Fruit fly (Drosophila melanogaster) whole organism, larva: ENCODE results near the gene Gr22c.

Source experiments
- noc ChIP-seq: fragments of 200-800 bp; sonication (Bioruptor generic); optimal IDR thresholded peaks from 3 replicates; lab custom pipeline; 2019; ENCODE audit warnings: missing biosample characterization, mild to moderate bottlenecking, missing genetic modification characterization, moderate library complexity

The Gr22c gene

DNA sequence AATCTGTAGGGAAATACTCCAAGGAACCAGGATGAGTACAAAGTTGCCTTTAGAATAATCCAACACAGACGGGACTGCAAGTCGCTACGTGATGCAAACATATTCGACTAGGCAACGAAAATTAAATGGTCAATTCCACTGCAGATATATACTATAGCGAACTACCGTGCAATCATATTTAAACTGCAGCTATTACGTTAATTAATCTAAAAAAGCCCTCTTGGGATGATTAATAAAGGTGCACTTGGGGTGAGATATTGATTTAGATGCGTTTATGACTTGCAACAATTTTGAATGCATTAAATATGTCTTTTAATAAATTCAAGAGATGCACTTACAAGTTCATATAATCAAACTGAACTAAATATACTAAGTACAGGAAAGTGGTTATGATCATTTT, at the start of gene Gr22c:
TSS of gene Gr22c (minus strand) at position 101 of the 400 bp plus-strand sequence.
- TF ChIP-seq noc (tag; lab: Kevin White, UChicago): no peak

DNA sequence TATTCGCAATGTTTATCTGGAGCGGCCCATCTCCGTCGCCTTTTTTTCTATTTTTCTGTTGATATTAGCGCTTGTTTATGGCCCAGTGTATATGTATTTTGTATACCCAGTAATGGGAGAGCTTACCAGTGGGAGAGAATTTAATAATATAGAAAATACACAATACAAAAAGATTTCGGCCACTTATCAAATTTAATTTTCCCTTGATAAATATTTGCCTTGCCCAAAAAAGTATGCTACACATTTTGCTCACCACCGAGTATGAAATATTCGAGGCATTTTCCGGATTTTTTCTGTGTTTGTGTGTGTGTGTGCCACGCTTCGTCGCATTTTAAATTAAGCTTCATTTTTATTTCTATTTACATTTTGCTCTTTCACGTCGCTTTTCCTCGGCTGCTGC, 47.4 kb upstream of the Gr22c start:
- no peak for TF ChIP-seq noc (tag; lab: Kevin White, UChicago)

DNA sequence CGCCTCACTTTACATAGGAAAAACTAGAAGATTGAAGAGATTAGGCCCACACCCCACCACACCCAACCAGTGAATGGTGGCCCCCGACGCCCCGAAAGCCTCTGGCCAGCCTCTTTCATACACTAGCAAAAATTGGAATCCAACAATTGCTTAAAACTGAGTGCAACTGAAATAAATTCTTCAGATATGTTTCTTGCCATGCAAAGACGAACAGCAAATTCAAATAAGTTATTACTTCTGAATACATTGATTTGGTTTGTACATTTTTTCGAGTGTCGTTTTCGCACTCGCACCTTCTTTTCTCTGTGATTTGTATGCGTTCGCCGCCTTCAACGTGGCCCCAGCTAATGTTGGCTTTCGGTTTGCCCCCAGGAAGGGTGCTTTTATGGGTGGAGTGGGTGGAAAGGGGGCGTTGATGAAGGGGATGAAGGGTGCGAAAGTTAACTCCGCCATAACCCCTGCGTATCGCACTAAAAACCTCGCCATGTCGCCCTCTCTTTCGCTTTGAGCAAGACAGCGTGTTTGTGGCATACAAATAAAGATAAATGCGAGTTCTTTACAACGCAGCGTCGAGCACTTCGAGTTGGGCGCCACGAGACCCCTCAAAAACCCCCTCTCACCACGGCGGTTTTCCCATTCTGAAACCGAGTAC, 46.2 kb upstream of the Gr22c start:
- TF ChIP-seq noc (tag; lab: Kevin White, UChicago): no peak

DNA sequence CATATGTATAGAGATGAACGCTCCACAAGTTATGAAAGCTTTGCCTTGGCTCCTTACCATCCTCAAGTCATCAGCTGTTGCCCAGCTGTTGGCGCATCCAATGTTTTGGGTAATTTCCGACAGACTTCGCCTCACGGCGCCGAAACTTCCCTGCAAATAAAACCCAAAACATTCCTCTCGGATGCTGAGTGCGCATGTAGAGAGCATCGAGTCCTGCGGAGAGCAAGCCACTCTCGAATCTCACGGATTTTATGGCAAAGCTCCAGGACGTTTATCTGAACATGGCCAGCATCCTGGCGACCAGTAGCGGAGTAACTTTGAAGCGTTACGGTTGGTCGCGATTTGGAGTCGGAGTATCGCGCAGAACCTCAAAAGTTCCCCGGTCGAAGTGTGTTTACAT, 44.6 kb upstream of the Gr22c start, which contains the start of gene wry:
TSS of gene wry (plus strand) at position 301 of the 400 bp plus-strand sequence.
- no peak for TF ChIP-seq noc (tag; lab: Kevin White, UChicago)

DNA sequence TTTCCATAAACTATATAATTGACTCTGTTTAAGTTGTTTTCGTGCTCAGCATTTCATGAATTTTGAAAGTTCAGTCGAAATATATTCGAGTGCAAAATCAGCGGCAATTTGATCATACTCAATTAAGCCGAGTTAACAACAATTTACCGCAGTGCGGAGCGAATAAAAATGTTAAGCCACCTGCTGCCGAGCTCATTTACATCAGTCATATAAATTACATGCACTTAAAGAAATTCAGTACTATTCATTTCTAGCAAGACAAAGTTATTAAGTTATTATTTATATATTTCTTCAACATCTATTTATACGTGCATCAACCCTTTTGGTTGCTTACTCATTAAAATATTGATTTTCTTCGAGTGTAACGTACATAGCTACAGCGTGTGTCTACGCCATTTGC, 40.8 kb upstream of the Gr22c start, which contains the start of gene c-cup:
TSS of gene c-cup (minus strand) at position 101 of the 400 bp plus-strand sequence.
- TF ChIP-seq noc (tag; lab: Kevin White, UChicago): no peak

DNA sequence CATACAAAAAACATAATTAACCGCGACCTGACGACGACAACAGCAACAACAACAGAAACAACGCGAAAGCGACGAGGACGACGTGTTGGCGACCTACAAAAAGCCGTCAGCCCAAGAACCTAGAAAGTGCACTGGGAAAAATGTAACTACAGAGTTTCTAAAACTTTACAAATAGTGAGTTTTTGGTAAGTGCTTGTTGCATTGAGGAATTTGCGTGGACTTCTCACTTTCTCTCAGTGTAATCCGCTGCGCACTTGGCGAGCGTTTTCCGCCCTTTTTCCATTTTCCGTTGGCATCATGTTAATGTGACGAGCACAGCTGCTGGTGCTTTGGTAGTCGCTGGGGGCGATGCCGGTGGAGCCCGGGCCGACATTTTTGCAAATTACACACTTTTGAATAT, 36.7 kb upstream of the Gr22c start:
- TF ChIP-seq noc (tag; lab: Kevin White, UChicago): no peak

DNA sequence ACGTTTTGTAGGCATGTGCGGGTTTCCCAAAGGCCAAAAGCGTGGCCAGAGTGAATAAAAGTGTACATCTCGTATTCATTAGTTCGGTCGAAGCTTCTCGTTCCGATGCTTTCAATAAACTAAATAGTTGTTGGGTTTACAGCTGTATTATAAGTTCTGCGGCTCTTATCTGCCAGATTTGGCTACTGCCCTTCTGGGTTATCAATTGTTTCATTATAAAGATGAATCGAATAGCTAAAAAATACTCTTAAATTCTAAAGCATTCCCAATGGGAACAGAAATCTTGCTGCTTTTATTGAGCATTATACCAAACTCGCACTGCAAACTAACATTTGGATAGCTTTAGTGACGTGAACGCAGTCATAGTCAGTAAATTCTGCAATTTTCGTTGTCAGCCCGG, 34.8 kb upstream of the Gr22c start, which contains the start of gene CG31664:
TSS of gene CG31664 (minus strand) at position 101 of the 400 bp plus-strand sequence.
- TF ChIP-seq noc (tag; lab: Kevin White, UChicago): peak; percentile 11

DNA sequence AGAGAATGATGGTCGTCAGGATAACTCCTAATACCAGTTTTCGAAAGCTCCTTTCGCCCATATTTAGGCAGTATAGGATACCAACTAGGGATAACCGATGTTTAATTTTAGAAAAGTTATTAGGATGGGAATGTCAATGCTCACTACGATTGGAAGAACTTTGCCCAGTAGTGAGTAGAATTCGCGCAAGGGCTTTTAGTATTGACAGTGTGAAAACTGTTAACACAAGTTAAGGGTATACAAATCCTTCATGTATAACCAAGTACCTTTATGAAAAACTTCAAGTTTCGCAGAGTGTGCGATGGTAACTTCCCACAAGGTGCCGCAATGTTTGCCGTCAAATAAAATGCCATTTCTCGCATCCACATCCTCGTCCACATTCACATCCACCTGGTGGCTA, 31.6 kb upstream of the Gr22c start, which contains the start of gene CG31933:
TSS of gene CG31933 (minus strand) at position 101 of the 400 bp plus-strand sequence.
- TF ChIP-seq noc (tag; lab: Kevin White, UChicago): no peak

DNA sequence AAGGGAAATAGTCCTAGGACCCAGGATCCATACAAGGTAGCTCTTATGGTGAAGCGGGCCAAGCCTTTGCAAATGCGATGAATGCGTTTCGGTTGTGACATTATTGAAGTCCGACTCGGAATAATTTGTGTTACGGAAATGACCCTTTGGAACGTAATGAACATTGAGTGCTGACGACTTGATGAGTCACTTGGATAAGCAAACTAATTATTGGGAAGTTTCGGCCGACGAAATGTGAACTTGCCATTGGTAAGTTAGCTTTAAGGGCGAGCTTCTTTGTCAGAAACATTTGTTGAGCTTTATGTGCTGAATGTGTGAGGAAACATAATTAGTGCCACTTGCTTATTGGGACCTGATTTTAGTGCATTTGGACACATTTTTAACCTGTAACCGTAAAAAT, 3.2 kb upstream of the Gr22c start, which contains the start of gene Gr22a:
TSS of gene Gr22a (minus strand) at position 101 of the 400 bp plus-strand sequence.
- TF ChIP-seq noc (tag; lab: Kevin White, UChicago): no peak

DNA sequence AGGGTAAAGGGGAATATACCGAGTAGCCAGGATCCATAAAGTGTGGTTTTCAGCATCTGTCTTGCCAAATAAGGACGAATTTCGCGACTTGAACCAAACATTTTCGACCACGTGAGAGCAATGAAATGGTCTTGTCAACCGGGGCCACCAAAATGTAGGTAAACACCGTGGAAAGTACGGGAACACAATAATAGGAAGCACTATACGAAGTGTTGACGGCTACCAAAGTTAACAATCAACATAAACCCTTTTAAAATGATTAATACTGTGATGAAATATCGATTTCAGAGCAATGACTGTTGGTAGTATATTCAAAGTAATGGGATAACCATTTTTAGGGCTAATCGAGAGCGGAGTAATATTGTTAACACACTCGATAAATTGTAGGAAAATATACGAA, 1.5 kb upstream of the Gr22c start, which contains the start of gene Gr22b:
TSS of gene Gr22b (minus strand) at position 101 of the 400 bp plus-strand sequence.
- TF ChIP-seq noc (tag; lab: Kevin White, UChicago): no peak

DNA sequence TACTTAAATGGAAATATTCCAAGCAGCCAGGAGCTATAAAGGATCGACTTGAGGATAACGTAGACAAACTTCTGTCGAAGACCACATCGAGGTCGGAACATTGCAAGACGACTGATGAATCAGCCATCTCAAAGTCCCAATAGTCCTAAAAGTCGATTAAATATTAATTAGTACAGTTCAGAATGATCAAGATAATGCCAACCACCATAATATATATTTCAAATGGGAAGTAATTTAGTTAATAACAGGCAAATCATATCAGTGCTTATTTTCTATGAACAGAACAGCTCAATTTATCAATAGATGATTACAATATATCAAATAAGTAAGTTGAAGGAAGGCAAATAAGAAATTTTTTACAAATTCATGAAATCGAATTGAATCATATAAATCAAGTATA, 1.4 kb downstream of the Gr22c start, which contains the start of gene Gr22d:
TSS of gene Gr22d (minus strand) at position 101 of the 400 bp plus-strand sequence.
- TF ChIP-seq noc (tag; lab: Kevin White, UChicago): no peak

DNA sequence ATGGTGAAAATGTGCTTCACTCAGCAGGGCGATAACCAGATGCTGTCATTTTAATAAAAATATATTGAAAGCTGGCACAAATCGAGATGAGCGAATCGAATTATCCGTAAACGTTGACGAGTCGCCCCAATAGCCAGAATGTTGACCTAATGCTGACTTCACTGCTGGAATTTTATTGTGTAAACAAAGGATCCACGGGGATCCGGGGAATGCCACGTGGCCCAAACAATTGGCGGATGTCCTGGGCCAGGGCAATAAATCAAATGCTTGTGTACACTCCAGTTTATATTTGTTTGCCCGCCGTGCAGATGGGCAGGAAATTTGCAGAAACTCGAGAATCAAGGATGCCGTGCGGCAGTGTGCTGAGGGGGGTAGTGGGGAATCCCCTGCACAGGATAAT, 3.7 kb downstream of the Gr22c start:
- no peak for TF ChIP-seq noc (tag; lab: Kevin White, UChicago)

DNA sequence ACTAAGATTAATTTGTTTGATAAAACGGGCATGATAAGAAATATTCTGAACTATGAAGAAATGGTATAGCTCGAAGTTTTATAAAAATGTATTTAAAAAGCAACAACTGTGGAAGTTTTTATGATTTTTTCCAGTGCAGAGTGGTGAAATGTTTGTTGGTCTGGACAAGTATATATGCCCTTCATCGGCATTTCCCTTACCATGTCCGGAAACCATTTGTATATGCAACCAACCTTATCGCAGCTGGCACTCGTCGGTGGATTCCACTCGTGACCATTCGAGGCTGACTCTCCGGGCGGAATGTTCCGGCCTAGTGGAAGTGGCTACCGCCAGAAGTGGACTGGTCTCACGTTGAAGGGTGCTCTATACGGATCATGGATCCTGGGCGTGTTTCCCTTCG, 7.9 kb downstream of the Gr22c start, which contains the start of gene Gr22e:
TSS of gene Gr22e (plus strand) at position 301 of the 400 bp plus-strand sequence.
- no peak for TF ChIP-seq noc (tag; lab: Kevin White, UChicago)

DNA sequence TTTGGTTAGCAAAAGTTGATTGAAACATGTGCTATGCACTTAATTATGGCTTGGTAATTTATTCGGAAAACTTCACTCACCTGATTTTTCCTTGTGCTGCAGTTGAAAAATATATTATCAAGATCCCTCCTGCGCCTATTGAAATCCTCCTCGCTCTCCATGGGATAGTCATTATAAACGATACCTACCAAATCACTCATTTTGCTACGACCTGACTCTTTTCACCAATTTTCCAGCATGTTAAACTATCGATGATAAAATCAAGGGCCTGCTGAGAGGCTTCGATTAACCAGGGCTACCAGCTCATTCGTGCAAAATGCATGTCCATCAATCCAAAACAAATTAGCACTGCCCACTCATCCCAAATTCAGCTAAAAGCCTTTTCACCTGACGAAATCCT, 32.8 kb downstream of the Gr22c start, which contains the start of gene CG17650:
TSS of gene CG17650 (minus strand) at position 241 of the 400 bp plus-strand sequence.
- no peak for TF ChIP-seq noc (tag; lab: Kevin White, UChicago)

DNA sequence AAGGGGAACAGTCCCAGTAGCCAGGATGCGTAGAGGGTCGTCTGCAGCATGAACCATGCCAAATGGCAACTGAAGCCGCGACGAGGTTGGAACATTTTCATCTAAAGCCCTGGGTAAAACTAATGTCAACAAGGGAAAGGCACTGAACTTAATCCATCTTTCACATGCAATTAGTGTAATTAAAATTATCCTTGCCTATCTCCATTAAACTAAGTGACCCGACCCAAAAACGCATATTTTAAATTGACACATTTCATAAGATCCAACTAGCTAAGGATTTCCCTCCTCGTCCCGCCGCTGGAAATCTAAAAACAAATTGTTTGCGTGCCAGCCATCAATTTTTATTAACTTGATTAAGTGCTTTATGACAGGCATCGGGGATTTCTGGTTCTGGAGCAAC, 35.3 kb downstream of the Gr22c start, which contains the start of gene Gr22f:
TSS of gene Gr22f (minus strand) at position 101 of the 400 bp plus-strand sequence.
- TF ChIP-seq noc (tag; lab: Kevin White, UChicago): no peak

DNA sequence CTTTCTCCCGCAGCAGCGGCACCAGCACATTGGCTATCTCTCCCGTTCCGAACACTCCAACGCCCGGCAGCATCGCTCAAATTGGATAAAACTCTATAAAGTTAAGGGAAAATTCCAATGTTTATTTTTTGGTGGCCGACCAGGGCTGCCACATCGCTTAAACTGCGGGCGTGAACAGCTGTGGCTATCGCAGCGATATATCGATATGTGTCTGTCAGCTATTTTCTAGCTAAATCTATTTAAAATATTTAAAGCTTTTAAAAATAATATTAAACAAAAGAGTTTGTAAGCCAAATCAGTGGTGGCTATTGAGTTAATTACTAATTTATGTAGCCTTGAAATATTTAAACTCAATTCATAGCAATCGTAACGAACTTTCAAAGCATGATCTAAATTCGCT, 39.7 kb downstream of the Gr22c start, which contains the start of the genes CG17712 and CG17648:
TSS of gene CG17712 (minus strand) at position 170 of the 400 bp plus-strand sequence.
TSS of gene CG17648 (plus strand) at position 356 of the 400 bp plus-strand sequence.
- no peak for TF ChIP-seq noc (tag; lab: Kevin White, UChicago)
